Fruit fly (Drosophila melanogaster): ENCODE data around the gene CG32726.

CG32726 gene

DNA sequence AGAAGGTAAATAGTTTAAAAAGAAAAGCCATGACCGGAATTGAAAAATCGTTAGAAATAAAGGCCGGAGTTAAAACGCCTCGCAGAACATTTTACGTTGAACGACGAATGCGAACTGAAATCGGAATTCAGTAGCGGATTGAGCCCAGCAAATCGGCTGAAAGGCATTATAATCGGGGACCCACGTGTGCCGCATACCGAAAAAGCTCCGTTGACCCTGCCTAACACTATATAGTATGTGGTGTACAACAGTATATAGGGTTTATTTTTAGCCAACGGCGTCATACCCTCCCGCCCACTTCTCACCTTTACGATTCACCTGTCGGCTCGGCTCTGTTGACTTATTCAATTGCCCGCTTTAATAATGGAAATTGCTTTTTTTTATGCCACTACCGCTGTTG lies 13.7 kb downstream of the CG32726 start, which contains the start of gene CG42246:
CG42246 (minus strand) TSS at position 101 of the 400 bp plus-strand sequence.
- TF ChIP-seq Mio (GFP tag; optimal IDR thresholded peaks at IDR 0.05) (no peak), Dif (GFP tag; optimal IDR thresholded peaks at IDR 0.05; ENCODE audit: partially characterized antibody) (no peak), ey (GFP tag; optimal IDR thresholded peaks at IDR 0.05) (no peak), dmrt93B (GFP tag; optimal IDR thresholded peaks at IDR 0.05) (no peak)

DNA sequence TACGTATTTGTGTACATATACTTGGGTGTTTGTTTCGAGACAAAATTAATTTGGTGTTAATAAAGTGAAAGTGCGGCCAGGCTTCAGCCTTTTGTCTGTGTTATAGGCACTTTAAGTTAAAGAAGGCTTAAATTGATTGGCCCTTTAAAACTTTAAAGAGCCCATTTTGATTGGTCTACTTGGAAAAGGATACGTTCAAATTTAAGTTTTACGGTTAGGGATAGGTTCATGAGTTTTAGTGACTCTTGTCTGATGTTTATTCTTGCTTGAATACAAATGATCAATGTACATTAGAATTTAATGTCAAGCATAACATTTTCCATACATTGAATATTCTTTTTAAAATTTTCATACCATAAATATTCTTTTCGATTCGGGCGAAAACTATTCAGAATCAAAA lies 18.6 kb downstream of the CG32726 start, which contains the start of gene CG32727:
CG32727 (plus strand) TSS at position 301 of the 400 bp plus-strand sequence.
- TF ChIP-seq tai (GFP tag; optimal IDR thresholded peaks at IDR 0.05): no peak
- TF ChIP-seq lola (GFP tag; optimal IDR thresholded peaks at IDR 0.05): no peak
- no peak for TF ChIP-seq CG32264 (GFP tag; optimal IDR thresholded peaks at IDR 0.05)
- TF ChIP-seq Dif (GFP tag; optimal IDR thresholded peaks at IDR 0.05; ENCODE audit: partially characterized antibody): no peak
- TF ChIP-seq Vsx2 (GFP tag; optimal IDR thresholded peaks at IDR 0.05; ENCODE audit: partially characterized antibody): no peak
- TF ChIP-seq usp (GFP tag; optimal IDR thresholded peaks at IDR 0.05): no peak

DNA sequence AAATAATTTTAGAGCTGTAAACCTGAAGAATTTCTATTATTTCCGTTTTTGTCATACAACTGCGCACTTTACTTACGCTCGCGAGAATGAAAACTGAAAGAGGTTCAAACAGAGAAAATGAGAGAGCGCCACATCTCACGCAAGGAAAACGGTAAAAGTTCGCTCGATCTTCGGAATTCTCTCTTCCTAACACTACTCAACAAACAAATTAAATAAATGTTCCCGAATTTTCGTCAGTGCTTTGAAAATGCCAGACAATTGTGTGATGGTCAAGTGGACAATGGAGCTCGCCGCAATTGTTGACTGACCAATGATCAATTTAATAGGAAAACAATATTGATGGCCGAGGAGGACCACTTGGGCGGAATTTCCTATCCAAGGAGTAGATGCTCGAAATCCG lies 19.8 kb downstream of the CG32726 start, which contains the start of gene CG1677:
CG1677 (minus strand) TSS at position 101 of the 400 bp plus-strand sequence.
- TF ChIP-seq Dfd (GFP tag; optimal IDR thresholded peaks at IDR 0.05): no peak
- no peak for TF ChIP-seq dsf (GFP tag; optimal IDR thresholded peaks at IDR 0.05; ENCODE audit: borderline replicate concordance)
- TF ChIP-seq Hr83 (GFP tag; optimal IDR thresholded peaks at IDR 0.05; ENCODE audit: poor library complexity, severe bottlenecking): no peak
- no peak for TF ChIP-seq Myc (optimal IDR thresholded peaks at IDR 0.05)

DNA sequence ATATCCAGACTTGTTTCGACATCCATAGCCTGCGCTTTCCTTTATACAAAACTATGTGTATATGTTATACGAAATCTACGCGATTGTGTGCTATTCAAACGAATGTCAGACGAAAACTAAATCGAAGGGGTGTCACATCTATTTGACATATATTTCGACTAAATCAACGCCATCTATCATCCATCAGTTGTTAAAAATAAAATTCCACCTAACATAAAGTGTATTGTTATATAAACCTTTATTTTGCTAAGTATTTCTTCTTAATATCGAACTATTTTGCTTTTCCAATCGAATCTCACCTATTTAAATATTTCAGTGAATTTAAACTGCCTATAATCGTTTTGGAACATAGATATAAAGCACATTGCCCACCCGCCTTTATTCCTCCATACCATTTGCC lies 22.5 kb downstream of the CG32726 start, which contains the start of gene CG15035:
CG15035 (minus strand) TSS at position 101 of the 400 bp plus-strand sequence.
- no peak for TF ChIP-seq dl (GFP tag; optimal IDR thresholded peaks at IDR 0.05; ENCODE audit: insufficient read depth in 1 of 2, partially characterized antibody in 2 of 2)
- no peak for TF ChIP-seq h (GFP tag; optimal IDR thresholded peaks at IDR 0.05)
- no peak for TF ChIP-seq sv (GFP tag; optimal IDR thresholded peaks at IDR 0.05)

DNA sequence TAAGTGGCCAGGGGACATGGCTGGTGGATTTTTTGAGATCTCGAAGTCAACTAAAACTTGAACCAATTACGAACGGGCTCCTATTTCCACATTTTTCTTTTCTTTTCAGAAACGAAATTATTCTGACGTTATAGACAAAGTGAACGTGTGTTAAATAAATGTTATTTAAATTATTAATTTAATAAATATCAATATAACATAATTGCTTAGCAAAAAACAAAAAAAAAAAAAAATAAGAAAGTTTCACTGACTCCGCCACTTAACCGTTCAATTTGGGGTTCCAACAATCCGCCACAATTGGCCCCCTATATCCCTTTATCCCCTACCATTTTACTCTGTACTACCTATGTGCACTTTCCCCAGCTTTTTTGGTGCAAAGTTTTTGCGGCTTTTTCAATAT lies 42.7 kb downstream of the CG32726 start, which contains the start of gene CG42781:
CG42781 (minus strand) TSS at position 101 of the 400 bp plus-strand sequence.
- TF ChIP-seq rgr (GFP tag; optimal IDR thresholded peaks at IDR 0.05) (no peak), foxo (GFP tag; optimal IDR thresholded peaks at IDR 0.05) (no peak)

DNA sequence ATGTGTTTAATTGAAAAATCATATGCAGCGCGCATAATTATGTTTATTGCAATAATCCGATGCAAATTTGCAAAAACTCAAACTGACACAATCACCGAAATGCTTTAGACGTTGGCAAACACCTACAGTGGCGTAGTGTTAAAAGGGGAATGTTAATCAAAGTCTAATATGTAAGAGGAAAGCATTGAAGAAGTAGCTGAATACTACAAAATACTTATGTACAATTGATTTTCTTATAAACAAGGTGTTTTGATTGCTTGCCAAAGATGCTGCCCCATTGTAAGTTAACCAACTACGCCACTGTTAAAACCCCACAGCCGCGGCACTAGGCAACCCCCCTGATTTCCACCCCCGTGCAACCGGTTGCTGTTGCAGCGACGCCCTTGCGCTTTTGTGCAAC lies 46.0 kb downstream of the CG32726 start:
- no peak for TF ChIP-seq GATAd (GFP tag; optimal IDR thresholded peaks at IDR 0.05)
- TF ChIP-seq Rel (GFP tag; optimal IDR thresholded peaks at IDR 0.05): no peak
- no peak for TF ChIP-seq Rel (tag; optimal IDR thresholded peaks at IDR 0.05)
- TF ChIP-seq dsf (GFP tag; optimal IDR thresholded peaks at IDR 0.05; ENCODE audit: borderline replicate concordance): no peak
- TF ChIP-seq sage (GFP tag; optimal IDR thresholded peaks at IDR 0.05): no peak
- peak in 1 of 2 experiments; percentile 40 for TF ChIP-seq foxo (GFP tag; optimal IDR thresholded peaks at IDR 0.05)
- no peak for TF ChIP-seq Myc (optimal IDR thresholded peaks at IDR 0.05)
- no peak for TF ChIP-seq sv (GFP tag; optimal IDR thresholded peaks at IDR 0.05)
- TF ChIP-seq dmrt93B (GFP tag; optimal IDR thresholded peaks at IDR 0.05): peak; percentile 6
- no peak for TF ChIP-seq N (GFP tag; optimal IDR thresholded peaks at IDR 0.05)
- TF ChIP-seq h (GFP tag; optimal IDR thresholded peaks at IDR 0.05): peak; percentile 18
- TF ChIP-seq Dfd (GFP tag; optimal IDR thresholded peaks at IDR 0.05): no peak
- TF ChIP-seq HLH106 (tag; optimal IDR thresholded peaks at IDR 0.05): peak; percentile 43
- peak; percentile 25 for TF ChIP-seq ey (GFP tag; optimal IDR thresholded peaks at IDR 0.05)
- TF ChIP-seq OdsH (GFP tag; optimal IDR thresholded peaks at IDR 0.05): peak; percentile 12
- no peak for TF ChIP-seq CG9705 (GFP tag; optimal IDR thresholded peaks at IDR 0.05)
- TF ChIP-seq fru (GFP tag; optimal IDR thresholded peaks at IDR 0.05): peak; percentile 38
- peak; percentile 41 for TF ChIP-seq Sp1 (GFP tag; optimal IDR thresholded peaks at IDR 0.05)

DNA sequence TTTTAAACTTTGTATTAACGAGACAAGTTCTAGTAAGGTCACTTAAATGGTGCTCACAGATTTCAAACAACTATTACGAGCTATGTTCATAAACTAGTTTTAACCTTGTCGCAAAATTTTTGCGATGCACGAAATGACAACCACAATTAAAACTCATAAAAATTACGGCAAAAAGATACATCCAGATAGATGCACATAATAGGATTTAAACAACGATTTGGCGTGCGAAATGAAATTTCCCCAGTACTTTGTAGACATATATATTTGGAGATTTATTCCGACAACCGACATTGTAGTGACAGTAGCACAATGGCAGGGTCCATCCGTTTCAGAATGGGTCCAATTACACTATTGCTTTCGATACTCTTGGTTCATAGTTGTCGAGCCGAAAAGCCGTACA lies 47.7 kb downstream of the CG32726 start, which contains the start of gene CheA7a:
CheA7a (plus strand) TSS at position 301 of the 400 bp plus-strand sequence.
- no peak for TF ChIP-seq Dfd (GFP tag; optimal IDR thresholded peaks at IDR 0.05)
- no peak for TF ChIP-seq pan (optimal IDR thresholded peaks at IDR 0.05)
- TF ChIP-seq Mio (GFP tag; optimal IDR thresholded peaks at IDR 0.05): no peak
- no peak for TF ChIP-seq tai (GFP tag; optimal IDR thresholded peaks at IDR 0.05)
- TF ChIP-seq Myc (optimal IDR thresholded peaks at IDR 0.05): no peak
- no peak for TF ChIP-seq Hr78 (GFP tag; optimal IDR thresholded peaks at IDR 0.05)
- TF ChIP-seq Sp1 (GFP tag; optimal IDR thresholded peaks at IDR 0.05): no peak
- TF ChIP-seq rgr (GFP tag; optimal IDR thresholded peaks at IDR 0.05): no peak
- no peak for TF ChIP-seq dl (GFP tag; optimal IDR thresholded peaks at IDR 0.05; ENCODE audit: insufficient read depth in 1 of 2, partially characterized antibody in 2 of 2)
- no peak for TF ChIP-seq sv (GFP tag; optimal IDR thresholded peaks at IDR 0.05)
- no peak for TF ChIP-seq Rel (GFP tag; optimal IDR thresholded peaks at IDR 0.05)
- TF ChIP-seq Rel (tag; optimal IDR thresholded peaks at IDR 0.05): no peak
- no peak for TF ChIP-seq Abd-B (GFP tag; optimal IDR thresholded peaks at IDR 0.05)
- TF ChIP-seq psq (GFP tag; optimal IDR thresholded peaks at IDR 0.05): no peak
- no peak for TF ChIP-seq foxo (GFP tag; optimal IDR thresholded peaks at IDR 0.05)
- TF ChIP-seq N (GFP tag; optimal IDR thresholded peaks at IDR 0.05): no peak
- no peak for TF ChIP-seq GATAd (GFP tag; optimal IDR thresholded peaks at IDR 0.05)
- TF ChIP-seq Jra (GFP tag; optimal IDR thresholded peaks at IDR 0.05): no peak

All from whole organism, wandering third instar larva.